Fruit fly (Drosophila melanogaster) whole organism, larva: ENCODE data around the gene ND-B14.5A.
A peak's percentile ranks its signal among the peaks of the same experiment; 100 is the strongest.

Source experiments
- noc ChIP-seq: fragments of 200-800 bp; sonication (Bioruptor generic); optimal IDR thresholded peaks from 3 replicates; lab custom pipeline; 2019; ENCODE audit warnings: missing biosample characterization, mild to moderate bottlenecking, missing genetic modification characterization, moderate library complexity

ND-B14.5A gene

DNA sequence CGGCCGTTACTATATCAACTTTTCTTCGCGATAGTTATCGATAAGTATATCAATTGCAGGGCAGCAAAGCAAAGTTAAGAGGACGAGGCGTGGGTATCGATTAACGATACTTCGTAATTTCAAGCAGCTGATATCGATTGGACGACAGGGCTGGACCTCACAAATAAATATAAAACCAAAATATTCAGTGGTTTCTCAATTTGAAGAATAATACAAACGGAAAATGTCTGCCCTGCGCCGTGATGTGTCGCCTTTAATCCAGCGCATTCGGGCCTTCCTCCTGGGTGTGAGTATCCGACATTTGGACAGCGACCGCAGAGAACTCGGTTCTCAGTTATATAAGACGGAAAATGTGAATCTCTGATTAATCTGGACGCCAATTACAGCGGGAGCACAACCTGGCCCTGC is at the start of gene ND-B14.5A:
Gene ND-B14.5A, plus strand, starts transcription at position 107 of the 408 bp plus-strand sequence.
- no peak for TF ChIP-seq noc (tag; lab: Kevin White, UChicago)

DNA sequence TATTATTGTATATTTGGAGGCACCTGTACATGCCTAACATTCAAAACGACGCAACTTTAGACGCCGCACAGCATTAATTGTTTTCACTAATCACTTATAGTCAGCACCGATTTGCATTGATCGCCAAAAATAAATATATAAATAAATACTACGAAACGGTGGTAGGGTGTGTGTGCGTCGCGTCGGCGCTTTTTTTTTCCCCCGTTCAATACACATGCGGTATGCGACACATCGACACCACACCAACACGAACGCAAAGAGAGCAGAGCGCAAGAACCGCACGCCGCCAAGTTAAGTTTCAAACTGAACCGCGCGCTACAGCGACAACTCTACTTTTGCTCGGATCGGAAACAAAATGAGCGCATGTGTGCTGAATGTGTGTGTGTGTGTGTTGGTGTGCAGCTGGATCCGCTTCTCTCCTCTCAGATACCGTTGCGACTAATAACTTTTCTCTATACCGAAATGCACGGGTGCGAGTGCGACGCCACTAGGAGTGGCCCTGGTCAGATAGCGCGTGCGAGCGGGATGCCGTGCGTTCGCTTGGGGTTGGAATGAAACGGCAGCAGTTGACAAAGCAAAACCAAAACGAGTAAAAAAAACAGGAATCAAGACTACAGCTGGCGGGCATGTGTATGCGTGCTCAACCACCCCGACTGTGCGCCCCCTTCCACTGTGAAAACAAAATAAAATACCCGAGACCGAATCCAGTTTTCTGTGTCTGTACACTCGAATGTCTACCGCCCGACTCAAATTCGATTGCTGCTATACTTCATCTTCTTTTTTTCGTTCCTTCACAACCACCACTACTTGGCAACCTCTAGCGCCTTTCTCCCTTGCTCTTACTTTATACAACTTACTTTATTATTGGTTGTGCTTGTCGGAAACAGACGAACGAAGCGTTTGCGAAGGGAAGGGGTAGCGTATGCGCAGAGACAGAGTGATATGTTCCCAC is 49.0 kb upstream of the ND-B14.5A start, which contains the start of gene ph-d:
Gene ph-d, minus strand, starts transcription at position 274 of the 952 bp plus-strand sequence.
- TF ChIP-seq noc (tag; lab: Kevin White, UChicago), result peak; percentile 28

DNA sequence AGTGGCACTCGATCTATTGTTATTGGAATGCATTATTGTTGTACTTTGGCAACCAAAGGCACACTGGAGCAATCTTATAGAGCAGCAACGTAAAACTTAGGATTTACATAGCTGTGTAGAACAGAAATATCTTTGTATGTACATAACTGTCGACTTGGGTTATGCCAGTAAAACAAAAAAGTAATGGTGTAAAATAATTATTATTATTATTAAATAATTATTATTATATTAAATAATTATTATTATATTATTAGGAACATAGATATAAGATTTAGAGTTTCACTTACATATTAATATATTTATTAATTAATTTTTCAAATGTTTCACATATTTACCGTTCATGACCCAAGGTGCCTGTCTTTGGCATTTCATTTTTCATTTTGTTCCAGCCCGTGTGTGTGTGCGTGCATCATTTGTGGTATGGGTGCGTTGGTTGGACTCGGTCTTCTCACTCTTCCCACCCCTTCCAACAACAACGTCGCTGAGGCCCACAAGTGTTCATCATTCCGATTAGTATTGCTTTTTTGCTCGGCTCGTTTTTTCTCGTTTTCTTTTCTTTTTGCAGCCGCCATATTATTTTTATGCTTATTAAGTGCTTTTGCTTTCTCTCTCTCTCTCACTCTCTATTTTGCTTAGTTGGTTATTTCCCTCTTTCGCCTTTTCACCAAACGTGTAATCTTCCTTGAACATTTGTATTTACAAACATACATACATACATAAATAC is 48.2 kb upstream of the ND-B14.5A start:
- peak; percentile 97 for TF ChIP-seq noc (tag; lab: Kevin White, UChicago)

- no peak for TF ChIP-seq noc (tag; lab: Kevin White, UChicago)
Observed at dm6 chrX:2125527-2126088, 46.7 kb upstream of the ND-B14.5A start.

- no peak for TF ChIP-seq noc (tag; lab: Kevin White, UChicago)
Observed at dm6 chrX:2134226-2134880, 38.0 kb upstream of the ND-B14.5A start.

DNA sequence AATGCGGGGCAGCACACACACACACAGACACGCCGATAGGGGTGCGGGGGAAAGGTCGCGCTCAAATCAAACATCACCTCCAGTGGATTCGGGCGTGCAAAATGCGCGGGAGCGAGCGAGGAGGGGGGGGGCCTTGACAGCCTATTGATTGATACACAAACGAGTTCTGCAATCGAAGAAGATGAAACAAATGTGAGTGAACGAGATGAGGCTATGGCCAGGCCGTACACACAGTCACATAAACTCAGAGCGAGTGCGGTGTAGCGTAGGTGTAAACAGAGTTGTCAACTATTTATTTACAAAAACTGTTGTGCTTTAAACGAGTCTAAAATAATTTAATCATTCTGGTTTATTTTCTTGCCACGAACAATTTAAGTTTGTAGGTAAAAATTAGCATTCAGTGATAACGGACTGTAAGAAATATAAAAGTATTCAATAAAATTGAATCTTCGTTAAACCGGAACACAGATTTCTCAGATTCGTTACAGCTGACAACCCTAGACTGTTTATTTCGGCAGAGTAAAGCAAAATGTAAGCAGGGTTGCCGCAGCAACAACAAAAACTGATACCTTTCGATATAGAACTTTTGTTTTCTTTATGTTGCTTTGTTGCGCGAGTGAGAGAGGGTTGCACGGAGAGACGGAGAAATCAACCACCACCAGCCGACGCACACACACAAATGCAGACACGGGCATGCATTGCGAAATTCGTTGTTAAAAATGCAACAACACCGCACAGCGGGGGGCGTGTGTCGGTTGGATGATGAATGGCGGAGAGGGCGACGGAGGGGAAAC is 37.2 kb upstream of the ND-B14.5A start:
- peak; percentile 90 for TF ChIP-seq noc (tag; lab: Kevin White, UChicago)

- peak; percentile 66 for TF ChIP-seq noc (tag; lab: Kevin White, UChicago)
Observed at dm6 chrX:2135868-2136787, 36.2 kb upstream of the ND-B14.5A start.

- TF ChIP-seq noc (tag; lab: Kevin White, UChicago), result peak; percentile 100
Observed at dm6 chrX:2136831-2137452, 35.4 kb upstream of the ND-B14.5A start.

DNA sequence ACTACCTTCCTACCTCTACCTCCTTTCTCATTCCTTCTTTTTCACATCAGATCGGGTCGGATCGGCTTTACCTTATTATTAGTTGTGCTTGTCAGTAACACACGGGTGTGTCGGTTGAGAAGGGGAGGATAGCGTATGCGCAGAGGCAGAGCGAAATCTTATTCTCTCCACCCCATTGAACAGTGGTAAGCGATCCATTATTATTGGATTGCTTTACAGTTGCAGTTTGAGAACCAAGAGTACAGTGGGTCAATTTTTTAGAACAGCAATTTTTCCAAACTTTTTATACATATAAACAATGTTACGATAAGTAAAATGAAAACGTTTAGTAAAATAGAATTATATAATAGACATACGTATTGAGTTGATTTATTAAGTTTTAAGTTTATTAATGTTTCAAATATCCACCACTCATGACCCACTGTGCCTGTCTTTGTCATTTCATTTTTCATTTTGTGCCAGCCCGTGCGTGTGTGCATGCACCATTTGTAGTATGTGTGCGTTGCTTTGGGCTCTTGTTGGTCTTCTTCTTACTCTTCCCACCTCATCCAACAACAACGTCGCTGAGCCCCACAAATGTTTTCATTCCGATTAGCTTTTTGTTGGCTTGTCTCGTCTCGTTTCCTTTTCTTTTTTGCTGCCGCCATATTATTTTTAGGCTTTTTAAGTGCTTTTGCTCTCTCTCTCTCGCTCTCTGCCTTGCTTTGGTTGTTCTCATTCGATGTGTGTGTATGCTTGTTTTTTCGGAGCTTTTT is 34.6 kb upstream of the ND-B14.5A start:
- peak; percentile 99 for TF ChIP-seq noc (tag; lab: Kevin White, UChicago)

DNA sequence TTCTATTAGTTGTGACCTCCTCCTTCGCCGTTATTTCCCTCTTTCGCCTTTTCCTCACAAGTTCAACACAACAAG is 34.1 kb upstream of the ND-B14.5A start, which contains the start of gene ph-p:
Gene ph-p, minus strand, starts transcription at position 30 of the 75 bp plus-strand sequence.
- no peak for TF ChIP-seq noc (tag; lab: Kevin White, UChicago)

DNA sequence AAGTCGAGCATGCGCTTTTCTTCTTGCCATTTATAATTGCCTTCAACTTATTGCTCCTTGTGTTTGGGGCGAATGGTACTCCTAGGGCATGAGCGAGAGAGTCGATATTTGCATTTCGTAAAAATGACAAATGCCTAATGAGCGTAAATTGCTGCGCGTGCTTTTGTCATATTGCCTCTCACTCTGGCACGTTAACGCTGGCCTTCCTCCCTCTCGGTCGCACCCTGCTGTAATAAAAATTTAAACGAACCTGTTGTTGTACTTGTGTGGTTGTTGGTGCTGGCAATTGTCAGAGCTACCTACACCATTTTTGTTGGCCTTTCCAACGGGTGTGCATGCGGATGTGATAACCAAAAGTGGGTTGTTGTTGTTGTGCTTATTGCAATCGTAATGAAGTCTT is 33.9 kb upstream of the ND-B14.5A start:
- TF ChIP-seq noc (tag; lab: Kevin White, UChicago), result no peak

dm6 chrX:2139610-2140009 is 32.7 kb upstream of the ND-B14.5A start:
- no peak for TF ChIP-seq noc (tag; lab: Kevin White, UChicago)

dm6 chrX:2140487-2140886 is 31.8 kb upstream of the ND-B14.5A start:
- TF ChIP-seq noc (tag; lab: Kevin White, UChicago), result no peak
